Worm (Caenorhabditis elegans): ENCODE data around the gene T08A9.13.

The T08A9.13 gene

DNA sequence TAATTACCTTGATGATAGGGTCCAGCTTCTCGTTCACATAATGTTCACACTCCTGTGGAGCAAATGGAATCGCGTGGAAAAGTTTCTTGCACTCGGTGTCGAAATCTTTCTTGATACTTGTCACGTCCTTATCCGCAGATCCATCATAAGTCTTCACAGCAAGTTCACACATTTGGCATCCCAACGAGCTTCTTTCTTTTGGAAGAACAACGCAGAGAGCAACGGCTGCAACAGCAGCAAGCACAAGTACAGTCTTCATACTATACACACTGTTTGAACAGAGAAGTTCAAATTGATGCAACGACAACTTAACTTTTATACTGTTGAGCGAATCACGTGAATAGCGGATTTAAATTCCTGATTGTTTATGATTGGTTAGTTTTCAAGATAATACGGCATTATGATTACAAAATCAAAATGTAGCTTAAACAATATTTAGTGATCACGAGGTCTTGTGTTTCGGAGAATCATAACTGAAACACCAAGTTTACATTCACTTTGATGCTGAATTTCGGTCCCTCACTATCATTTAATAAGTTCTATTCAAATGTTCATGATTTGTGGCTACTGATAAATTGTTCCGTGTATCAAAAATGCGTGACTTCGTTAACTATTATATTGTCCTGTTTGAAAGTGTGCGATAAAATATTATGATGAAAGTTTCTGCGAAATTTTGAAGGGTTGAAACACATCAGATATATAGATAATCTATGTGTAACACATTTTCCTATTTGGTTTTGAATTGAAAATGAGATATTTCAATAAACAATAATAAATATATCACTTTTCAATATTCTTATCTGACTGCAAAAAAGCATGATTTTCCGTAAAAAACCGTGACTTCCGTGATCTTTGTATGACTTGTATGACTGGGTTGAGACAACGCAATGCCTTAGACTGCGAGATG lies 5.5 kb downstream of the T08A9.13 start, which contains the start of the genes spp-2 and spp-6 (continued):
- TF ChIP-seq zfp-2 (tag; optimal IDR thresholded peaks at IDR 0.05) (no peak), nhr-6 (tag; optimal IDR thresholded peaks at IDR 0.05) (peak; percentile 53), nhr-10 (tag; optimal IDR thresholded peaks at IDR 0.05) (peak; percentile 12), mxl-2 (GFP tag; conservative IDR thresholded peaks at IDR 0.05) (no peak), pha-4 (GFP tag; IDR thresholded peaks at IDR 0.05) (peak; percentile 16; the same call in 1 of the 2 replicates), pha-4 (tag; optimal IDR thresholded peaks at IDR 0.05) (no peak), nhr-42 (GFP tag; IDR thresholded peaks at IDR 0.05) (no peak), lin-1 (GFP tag; IDR thresholded peaks at IDR 0.05) (no peak), T26A8.4 (GFP tag; IDR thresholded peaks at IDR 0.05) (peak; percentile 63; the same call in 1 of the 2 replicates), ceh-20 (GFP tag; IDR thresholded peaks at IDR 0.05) (peak; percentile 55; the same call in 1 of the 2 replicates), nhr-25 (tag; optimal IDR thresholded peaks at IDR 0.05; ENCODE audit: borderline replicate concordance, insufficient read depth) (no peak), dmd-6 (GFP tag; IDR thresholded peaks at IDR 0.05) (peak; percentile 76), ceh-82 (tag; optimal IDR thresholded peaks at IDR 0.05) (no peak)

ce11 chrX:7315329-7315728 lies 6.9 kb downstream of the T08A9.13 start, which contains the start of gene spp-3:
spp-3 (minus strand) TSS chrX:7315353.
- TF ChIP-seq Y5F2A.4 (GFP tag; optimal IDR thresholded peaks at IDR 0.05) (no peak), mes-2 (tag; optimal IDR thresholded peaks at IDR 0.05; ENCODE audit: poor library complexity, severe bottlenecking) (peak; percentile 31), T26A8.4 (GFP tag; IDR thresholded peaks at IDR 0.05) (0 out of 2 replicates have a peak, but pooled peaks have one; percentile 44), nhr-42 (GFP tag; IDR thresholded peaks at IDR 0.05) (no peak), madf-5 (GFP tag; IDR thresholded peaks at IDR 0.05) (no peak), daf-8 (GFP tag; IDR thresholded peaks at IDR 0.05) (no peak), dmd-8 (GFP tag; IDR thresholded peaks at IDR 0.05) (no peak), ctbp-1 (GFP tag; IDR thresholded peaks at IDR 0.05) (no peak), fkh-10 (GFP tag; optimal IDR thresholded peaks at IDR 0.05) (no peak), set-16 (GFP tag; IDR thresholded peaks at IDR 0.05) (no peak), hlh-30 (tag; optimal IDR thresholded peaks at IDR 0.05; ENCODE audit: insufficient read depth) (peak; percentile 54), lsy-2 (tag; optimal IDR thresholded peaks at IDR 0.05) (peak in 1 of 2 experiments; percentile 67), ztf-7 (tag; optimal IDR thresholded peaks at IDR 0.05) (no peak), dmd-9 (GFP tag; IDR thresholded peaks at IDR 0.05) (no peak), pqm-1 (tag; optimal IDR thresholded peaks at IDR 0.05) (peak; percentile 90), F49E8.2 (tag; optimal IDR thresholded peaks at IDR 0.05; ENCODE audit: borderline replicate concordance) (no peak), ceh-44 (GFP tag; IDR thresholded peaks at IDR 0.05) (no peak), nhr-41 (GFP tag; IDR thresholded peaks at IDR 0.05) (no peak), zip-2 (tag; optimal IDR thresholded peaks at IDR 0.05) (no peak), Y105C5A.15 (GFP tag; IDR thresholded peaks at IDR 0.05) (no peak), unc-62 (GFP tag; optimal IDR thresholded peaks at IDR 0.05 in 1 of 2) (no peak), unc-62 (tag; optimal IDR thresholded peaks at IDR 0.05) (no peak), lin-13 (GFP tag; optimal IDR thresholded peaks at IDR 0.05) (no peak), D1046.2 (GFP tag; IDR thresholded peaks at IDR 0.05) (no peak), jun-1 (tag; optimal IDR thresholded peaks at IDR 0.05) (no peak), ceh-20 (GFP tag; IDR thresholded peaks at IDR 0.05) (no peak), ama-1 (optimal IDR thresholded peaks at IDR 0.05) (no peak), saeg-2 (GFP tag; IDR thresholded peaks at IDR 0.05) (no peak), ztf-11 (tag; optimal IDR thresholded peaks at IDR 0.05) (no peak), ceh-82 (tag; optimal IDR thresholded peaks at IDR 0.05) (no peak), rbr-2 (tag; optimal IDR thresholded peaks at IDR 0.05) (no peak), hif-1 (tag; optimal IDR thresholded peaks at IDR 0.05) (no peak), Y48G9A.11 (GFP tag; IDR thresholded peaks at IDR 0.05) (no peak), mdl-1 (tag; optimal IDR thresholded peaks at IDR 0.05) (peak in 1 of 2 experiments; percentile 60), hlh-11 (tag; optimal IDR thresholded peaks at IDR 0.05) (peak; percentile 73), dmd-6 (GFP tag; IDR thresholded peaks at IDR 0.05) (peak; percentile 89), ces-1 (GFP tag; optimal IDR thresholded peaks at IDR 0.05) (no peak), lir-3 (tag; optimal IDR thresholded peaks at IDR 0.05) (no peak), snpc-1.2 (GFP tag; IDR thresholded peaks at IDR 0.05) (no peak)
